ENCODE assay signal across 5 fruit fly cellular contexts in the genomic region with DNA sequence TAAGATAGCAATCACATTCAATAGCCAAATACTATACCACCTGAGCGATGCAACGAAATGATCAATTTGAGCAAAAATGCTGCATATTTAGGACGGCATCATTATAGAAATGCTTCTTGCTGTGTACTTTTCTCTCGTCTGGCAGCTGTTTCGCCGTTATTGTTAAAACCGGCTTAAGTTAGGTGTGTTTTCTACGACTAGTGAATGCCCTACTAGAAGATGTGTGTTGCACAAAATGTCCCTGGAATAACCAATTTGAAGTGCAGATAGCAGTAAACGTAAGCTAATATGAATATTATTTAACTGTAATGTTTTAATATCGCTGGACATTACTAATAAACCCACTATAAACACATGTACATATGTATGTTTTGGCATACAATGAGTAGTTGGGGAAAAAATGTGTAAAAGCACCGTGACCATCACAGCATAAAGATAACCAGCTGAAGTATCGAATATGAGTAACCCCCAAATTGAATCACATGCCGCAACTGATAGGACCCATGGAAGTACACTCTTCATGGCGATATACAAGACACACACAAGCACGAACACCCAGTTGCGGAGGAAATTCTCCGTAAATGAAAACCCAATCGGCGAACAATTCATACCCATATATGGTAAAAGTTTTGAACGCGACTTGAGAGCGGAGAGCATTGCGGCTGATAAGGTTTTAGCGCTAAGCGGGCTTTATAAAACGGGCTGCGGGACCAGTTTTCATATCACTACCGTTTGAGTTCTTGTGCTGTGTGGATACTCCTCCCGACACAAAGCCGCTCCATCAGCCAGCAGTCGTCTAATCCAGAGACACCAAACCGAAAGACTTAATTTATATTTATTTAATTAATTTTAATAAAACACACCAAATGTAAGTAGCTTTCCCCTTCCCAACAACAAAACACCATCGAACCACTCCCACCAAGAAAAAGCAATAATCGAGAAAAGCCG.
TF ChIP-seq lines count a peak whose summit lies in the region.

Act5C (plus strand) TSS at position 716 of the 948 bp plus-strand sequence.

- TF ChIP-seq CTCF in whole organism, embryonic (GFP tag; optimal IDR thresholded peaks at IDR 0.05; lab: Kevin White, UChicago), result peak; percentile 47

TF ChIP-seq in whole organism, adult, 20 proteins besides CTCF, POLR2A, EP300 and RAD21 (continues in another document):
- peak; percentile 68 for TF ChIP-seq Hr96 (GFP tag; optimal IDR thresholded peaks at IDR 0.05; lab: Kevin White, UChicago)
- peak; percentile 93 for TF ChIP-seq bab1 (GFP tag; optimal IDR thresholded peaks at IDR 0.05; lab: Kevin White, UChicago)
- peak; percentile 44 for TF ChIP-seq toe (GFP tag; optimal IDR thresholded peaks at IDR 0.05; lab: Kevin White, UChicago)
- TF ChIP-seq cic (GFP tag; optimal IDR thresholded peaks at IDR 0.05; lab: Kevin White, UChicago), result no peak
- peak; percentile 84 for TF ChIP-seq CG14711 (tag; optimal IDR thresholded peaks at IDR 0.05; lab: Kevin White, UChicago)
- peak; percentile 87 for TF ChIP-seq CG7101 (tag; optimal IDR thresholded peaks at IDR 0.05; lab: Kevin White, UChicago)
- peak; percentile 46 for TF ChIP-seq CG1620 (GFP tag; optimal IDR thresholded peaks at IDR 0.05; lab: Kevin White, UChicago)
- peak; percentile 70 for TF ChIP-seq CG33017 (tag; optimal IDR thresholded peaks at IDR 0.05; lab: Kevin White, UChicago)
- no peak for TF ChIP-seq cnc (optimal IDR thresholded peaks at IDR 0.05; lab: Kevin White, UChicago)
- peak; percentile 29 for TF ChIP-seq Crg-1 (GFP tag; optimal IDR thresholded peaks at IDR 0.05; lab: Kevin White, UChicago)
- TF ChIP-seq tj (GFP tag; optimal IDR thresholded peaks at IDR 0.05; lab: Kevin White, UChicago), result peak; percentile 42
- TF ChIP-seq Mnt (GFP tag; optimal IDR thresholded peaks at IDR 0.05; lab: Kevin White, UChicago), result peak; percentile 30
- TF ChIP-seq pad (GFP tag; optimal IDR thresholded peaks at IDR 0.05; lab: Kevin White, UChicago), result peak; percentile 65
- peak; percentile 33 for TF ChIP-seq Clk (GFP tag; optimal IDR thresholded peaks at IDR 0.05; lab: Kevin White, UChicago)
- peak; percentile 58 for TF ChIP-seq CG12768 (GFP tag; optimal IDR thresholded peaks at IDR 0.05; lab: Kevin White, UChicago)
- no peak for TF ChIP-seq kay (GFP tag; lab: Kevin White, UChicago; ENCODE audit: borderline replicate concordance)

TF ChIP-seq in whole organism, embryonic, 481 proteins besides CTCF, POLR2A, EP300 and RAD21 (continues in another document):
- peak; percentile 90 for TF ChIP-seq CG11456 (GFP tag; IDR thresholded peaks at IDR 0.05; lab: Robert Waterston, UW)
- TF ChIP-seq gce (GFP tag; IDR thresholded peaks at IDR 0.05; lab: Robert Waterston, UW), result peak; percentile 91
- peak; percentile 92 for TF ChIP-seq mam (GFP tag; optimal IDR thresholded peaks at IDR 0.05; lab: Kevin White, UChicago)
- peak; percentile 92 for TF ChIP-seq CG1792 (GFP tag; optimal IDR thresholded peaks at IDR 0.05; lab: Kevin White, UChicago)
- TF ChIP-seq klu (GFP tag; IDR thresholded peaks at IDR 0.05; lab: Robert Waterston, UW), result peak; percentile 77
- peak; percentile 94 for TF ChIP-seq slbo (GFP tag; IDR thresholded peaks at IDR 0.05; lab: Robert Waterston, UW)
- peak; percentile 79 for TF ChIP-seq fd3F (GFP tag; optimal IDR thresholded peaks at IDR 0.05; lab: Kevin White, UChicago)
- TF ChIP-seq Rx (GFP tag; IDR thresholded peaks at IDR 0.05; lab: Robert Waterston, UW), result peak; percentile 91
- peak; percentile 90 for TF ChIP-seq CG1529 (GFP tag; optimal IDR thresholded peaks at IDR 0.05; lab: Kevin White, UChicago)
- peak; percentile 59 for TF ChIP-seq CG4328 (GFP tag; optimal IDR thresholded peaks at IDR 0.05; lab: Kevin White, UChicago)
- peak; percentile 93 for TF ChIP-seq CG4854 (GFP tag; optimal IDR thresholded peaks at IDR 0.05; lab: Kevin White, UChicago)
- TF ChIP-seq Dip2 (GFP tag; IDR thresholded peaks at IDR 0.05; lab: Robert Waterston, UW), result 0 out of 2 replicates have a peak, but pooled peaks have one; percentile 16
- peak; percentile 82 for TF ChIP-seq slou (GFP tag; optimal IDR thresholded peaks at IDR 0.05; lab: Kevin White, UChicago)
- TF ChIP-seq jumu (GFP tag; optimal IDR thresholded peaks at IDR 0.05; lab: Kevin White, UChicago), result peak; percentile 95
- TF ChIP-seq sens (GFP tag; lab: Kevin White, UChicago), result peak; percentile 99
- TF ChIP-seq Hr39 (optimal IDR thresholded peaks at IDR 0.05; lab: Kevin White, UChicago), result no peak

TF ChIP-seq in whole organism, prepupa, 60 proteins besides CTCF, POLR2A, EP300 and RAD21 (continues in another document):
- TF ChIP-seq CG32006 (GFP tag; optimal IDR thresholded peaks at IDR 0.05; lab: Kevin White, UChicago), result peak; percentile 96
- peak; percentile 94 for TF ChIP-seq Lpt (GFP tag; optimal IDR thresholded peaks at IDR 0.05; lab: Kevin White, UChicago)
- TF ChIP-seq Sox102F (GFP tag; optimal IDR thresholded peaks at IDR 0.05; lab: Kevin White, UChicago), result peak; percentile 98
- peak; percentile 97 for TF ChIP-seq vri (GFP tag; optimal IDR thresholded peaks at IDR 0.05; lab: Kevin White, UChicago)
- TF ChIP-seq cyc (GFP tag; optimal IDR thresholded peaks at IDR 0.05; lab: Kevin White, UChicago), result peak; percentile 98
- TF ChIP-seq Eip78C (GFP tag; lab: Kevin White, UChicago), result peak; percentile 99
- peak; percentile 91 for TF ChIP-seq CG11294 (GFP tag; IDR thresholded peaks at IDR 0.05; lab: Robert Waterston, UW)
- TF ChIP-seq svp (GFP tag; lab: Kevin White, UChicago), result peak; percentile 99
- TF ChIP-seq Sox15 (GFP tag; optimal IDR thresholded peaks at IDR 0.05; lab: Kevin White, UChicago), result peak; percentile 93
- peak; percentile 98 for TF ChIP-seq CG3032 (tag; optimal IDR thresholded peaks at IDR 0.05; lab: Kevin White, UChicago)
- peak; percentile 99 for TF ChIP-seq CG10669 (GFP tag; optimal IDR thresholded peaks at IDR 0.05; lab: Kevin White, UChicago)
- TF ChIP-seq CG11762 (GFP tag; optimal IDR thresholded peaks at IDR 0.05; lab: Kevin White, UChicago; ENCODE audit: insufficient read depth), result peak; percentile 92
- peak; percentile 93 for TF ChIP-seq CG11902 (GFP tag; optimal IDR thresholded peaks at IDR 0.05; lab: Kevin White, UChicago)
- peak; percentile 96 for TF ChIP-seq OdsH (GFP tag; optimal IDR thresholded peaks at IDR 0.05; lab: Kevin White, UChicago)
- peak; percentile 98 for TF ChIP-seq Hr39 (GFP tag; optimal IDR thresholded peaks at IDR 0.05; lab: Kevin White, UChicago)
- peak; percentile 93 for TF ChIP-seq CG8319 (GFP tag; optimal IDR thresholded peaks at IDR 0.05; lab: Kevin White, UChicago)
- TF ChIP-seq Ets21C (GFP tag; optimal IDR thresholded peaks at IDR 0.05; lab: Kevin White, UChicago), result peak; percentile 92

TF ChIP-seq in whole organism, pupa, 21 proteins besides CTCF, POLR2A, EP300 and RAD21 (continues in another document):
- TF ChIP-seq CG32121 (GFP tag; IDR thresholded peaks at IDR 0.05; lab: Robert Waterston, UW) (peak; percentile 95), CG8301 (tag; optimal IDR thresholded peaks at IDR 0.05; lab: Kevin White, UChicago) (peak; percentile 96), fd96Ca (GFP tag; IDR thresholded peaks at IDR 0.05; lab: Robert Waterston, UW) (peak; percentile 98), Pif1A (GFP tag; optimal IDR thresholded peaks at IDR 0.05; lab: Kevin White, UChicago) (peak; percentile 97), CG17806 (tag; optimal IDR thresholded peaks at IDR 0.05; lab: Kevin White, UChicago) (peak; percentile 98), gl (tag; optimal IDR thresholded peaks at IDR 0.05; lab: Kevin White, UChicago) (peak; percentile 97), CG14655 (GFP tag; optimal IDR thresholded peaks at IDR 0.05; lab: Kevin White, UChicago) (peak; percentile 96), Pif1B (GFP tag; optimal IDR thresholded peaks at IDR 0.05; lab: Kevin White, UChicago) (peak; percentile 97), EcR (GFP tag; optimal IDR thresholded peaks at IDR 0.05; lab: Kevin White, UChicago) (peak; percentile 50), CG8159 (tag; optimal IDR thresholded peaks at IDR 0.05; lab: Kevin White, UChicago) (peak; percentile 98), CG12605 (GFP tag; IDR thresholded peaks at IDR 0.05; lab: Robert Waterston, UW) (peak; percentile 95), CG10348 (GFP tag; IDR thresholded peaks at IDR 0.05; lab: Robert Waterston, UW) (peak; percentile 67), CG13204 (GFP tag; optimal IDR thresholded peaks at IDR 0.05; lab: Kevin White, UChicago) (peak; percentile 91), CG34367 (tag; optimal IDR thresholded peaks at IDR 0.05; lab: Kevin White, UChicago) (peak; percentile 99), CG4496 (GFP tag; IDR thresholded peaks at IDR 0.05; lab: Robert Waterston, UW) (peak; percentile 98), CG15710 (tag; optimal IDR thresholded peaks at IDR 0.05; lab: Kevin White, UChicago) (peak; percentile 98), D1 (tag; optimal IDR thresholded peaks at IDR 0.05; lab: Kevin White, UChicago) (peak; percentile 77), Snoo (tag; optimal IDR thresholded peaks at IDR 0.05; lab: Kevin White, UChicago) (peak; percentile 98)

TF ChIP-seq in whole organism, wandering third instar larva, 38 proteins besides CTCF, POLR2A, EP300 and RAD21 (continues in another document):
- peak; percentile 49 for TF ChIP-seq tai (GFP tag; optimal IDR thresholded peaks at IDR 0.05; lab: Kevin White, UChicago)
- peak; percentile 94 for TF ChIP-seq CG32264 (GFP tag; optimal IDR thresholded peaks at IDR 0.05; lab: Kevin White, UChicago)
- TF ChIP-seq OdsH (GFP tag; optimal IDR thresholded peaks at IDR 0.05; lab: Kevin White, UChicago), result peak; percentile 95
- no peak for TF ChIP-seq Hr78 (GFP tag; optimal IDR thresholded peaks at IDR 0.05; lab: Kevin White, UChicago)
- peak; percentile 97 for TF ChIP-seq ey (GFP tag; optimal IDR thresholded peaks at IDR 0.05; lab: Kevin White, UChicago)
- no peak for TF ChIP-seq Abd-B (GFP tag; optimal IDR thresholded peaks at IDR 0.05; lab: Kevin White, UChicago)
- peak; percentile 78 for TF ChIP-seq Mio (GFP tag; optimal IDR thresholded peaks at IDR 0.05; lab: Kevin White, UChicago)
- no peak for TF ChIP-seq Vsx2 (GFP tag; optimal IDR thresholded peaks at IDR 0.05; lab: Kevin White, UChicago; ENCODE audit: partially characterized antibody)
- TF ChIP-seq sv (GFP tag; optimal IDR thresholded peaks at IDR 0.05; lab: Kevin White, UChicago), result peak; percentile 93
- peak; percentile 81 for TF ChIP-seq dsf (GFP tag; optimal IDR thresholded peaks at IDR 0.05; lab: Kevin White, UChicago; ENCODE audit: borderline replicate concordance)
- TF ChIP-seq Hnf4 (GFP tag; optimal IDR thresholded peaks at IDR 0.05; lab: Kevin White, UChicago), result peak; percentile 95
- TF ChIP-seq dl (GFP tag; optimal IDR thresholded peaks at IDR 0.05; lab: Kevin White, UChicago; ENCODE audit: insufficient read depth in 1 of 2, partially characterized antibody in 2 of 2), result peak in 1 of 2 experiments; percentile 1
- peak; percentile 97 for TF ChIP-seq fru (GFP tag; optimal IDR thresholded peaks at IDR 0.05; lab: Kevin White, UChicago)
- no peak for TF ChIP-seq Dfd (GFP tag; optimal IDR thresholded peaks at IDR 0.05; lab: Kevin White, UChicago)
- peak; percentile 97 for TF ChIP-seq woc (GFP tag; optimal IDR thresholded peaks at IDR 0.05; lab: Kevin White, UChicago)
- TF ChIP-seq pan (optimal IDR thresholded peaks at IDR 0.05; lab: Kevin White, UChicago), result no peak
- peak; percentile 87 to 97 for TF ChIP-seq foxo (GFP tag; optimal IDR thresholded peaks at IDR 0.05; lab: Kevin White, UChicago)
